Worm (Caenorhabditis elegans) whole organism, young adult: ENCODE data around the gene C01G10.9.

Experiments used
- F10E7.11 ChIP-seq: sonication (generic microtip); optimal IDR thresholded peaks from 2 replicates; lab custom pipeline; 2017; ENCODE audit warnings: mild to moderate bottlenecking, missing genetic modification characterization, moderate library complexity, missing compliant biosample characterization
- F23B12.7 ChIP-seq: sonication (generic microtip); optimal IDR thresholded peaks from 2 replicates; lab custom pipeline; 2017; ENCODE audit warnings: missing genetic modification characterization, mild to moderate bottlenecking, missing compliant biosample characterization, antibody characterized with exemption, moderate library complexity; ENCODE audit not compliant: insufficient read depth
- F37B4.10 ChIP-seq: fragments of 200-800 bp; sonication (Bioruptor generic); IDR thresholded peaks from 2 replicates; pipeline ENCODE4 v1.3.6; 2022; ENCODE audit warnings: missing genetic modification characterization, missing compliant biosample characterization
- K12H6.12 ChIP-seq: fragments of 200-800 bp; sonication (Bioruptor generic); optimal IDR thresholded peaks from 2 replicates; lab custom pipeline; 2018; ENCODE audit warnings: mild to moderate bottlenecking, missing genetic modification characterization, missing compliant biosample characterization
- Y95B8A.8 ChIP-seq: fragments of 200-800 bp; sonication (Bioruptor generic); IDR thresholded peaks from 2 replicates; pipeline ENCODE4 v1.3.6; 2022; ENCODE audit warnings: missing genetic modification reagents, missing genetic modification characterization, missing compliant biosample characterization
- aptf-2 ChIP-seq: fragments of 200-800 bp; sonication (Bioruptor generic); conservative IDR thresholded peaks from 2 replicates; pipeline ENCODE4 v1.3.6; 2022; ENCODE audit warnings: missing genetic modification reagents, missing genetic modification characterization, missing compliant biosample characterization
- atf-7 ChIP-seq: sonication (generic microtip); optimal IDR thresholded peaks from 2 replicates; lab custom pipeline; 2017; ENCODE audit warnings: mild to moderate bottlenecking, missing genetic modification characterization, missing compliant biosample characterization
- athp-1 ChIP-seq: sonication (generic microtip); optimal IDR thresholded peaks from 2 replicates; lab custom pipeline; 2017; ENCODE audit warnings: mild to moderate bottlenecking, missing genetic modification characterization, missing compliant biosample characterization
- ceh-27 ChIP-seq: fragments of 200-800 bp; sonication (Bioruptor generic); optimal IDR thresholded peaks from 2 replicates; lab custom pipeline; 2018; ENCODE audit warnings: mild to moderate bottlenecking, missing genetic modification characterization, moderate library complexity, missing compliant biosample characterization
- ceh-40 ChIP-seq: fragments of 200-800 bp; sonication (Bioruptor generic); IDR thresholded peaks from 2 replicates; pipeline ENCODE4 v1.3.6; 2022; ENCODE audit warnings: missing genetic modification characterization, missing compliant biosample characterization
- ceh-58 ChIP-seq: fragments of 200-800 bp; sonication (Bioruptor generic); IDR thresholded peaks from 2 replicates; pipeline ENCODE4 v1.3.6; 2022; ENCODE audit warnings: missing genetic modification characterization, missing compliant biosample characterization
- dpff-1 ChIP-seq: sonication (generic microtip); optimal IDR thresholded peaks from 2 replicates; lab custom pipeline; 2017; ENCODE audit warnings: mild to moderate bottlenecking, missing genetic modification characterization, missing compliant biosample characterization
- egl-18 ChIP-seq: fragments of 200-800 bp; sonication (Bioruptor generic); IDR thresholded peaks from 2 replicates; pipeline ENCODE4 v1.3.6; 2022; ENCODE audit warnings: missing genetic modification reagents, missing genetic modification characterization, missing compliant biosample characterization
- gei-17 ChIP-seq: fragments of 200-800 bp; sonication (Bioruptor generic); optimal IDR thresholded peaks from 2 replicates; lab custom pipeline; 2018; ENCODE audit warnings: mild to moderate bottlenecking, missing genetic modification characterization, missing compliant biosample characterization
- hmg-20 ChIP-seq: fragments of 200-800 bp; sonication (Bioruptor generic); IDR thresholded peaks from 2 replicates; pipeline ENCODE4 v1.3.6; 2022; ENCODE audit warnings: missing genetic modification reagents, missing genetic modification characterization, missing compliant biosample characterization
- let-526 ChIP-seq: fragments of 200-800 bp; sonication (Bioruptor generic); IDR thresholded peaks from 2 replicates; pipeline ENCODE4 v1.3.6; 2022; ENCODE audit warnings: missing genetic modification reagents, missing genetic modification characterization, missing compliant biosample characterization
- madf-6 ChIP-seq: fragments of 200-800 bp; sonication (Bioruptor generic); IDR thresholded peaks from 2 replicates; pipeline ENCODE4 v1.3.6; 2022; ENCODE audit warnings: missing genetic modification reagents, missing genetic modification characterization, missing compliant biosample characterization
- mel-28 ChIP-seq: sonication (generic microtip); optimal IDR thresholded peaks from 2 replicates; lab custom pipeline; 2016; ENCODE audit warnings: borderline replicate concordance, mild to moderate bottlenecking, missing genetic modification characterization, missing compliant biosample characterization
- mxl-1 ChIP-seq: sonication (generic microtip); optimal IDR thresholded peaks from 2 replicates; lab custom pipeline; 2016; ENCODE audit warnings: missing genetic modification characterization, missing compliant biosample characterization
- nfya-1 ChIP-seq: sonication (generic microtip); optimal IDR thresholded peaks from 2 replicates; lab custom pipeline; 2017; ENCODE audit warnings: antibody characterized with exemption, missing compliant biosample characterization, missing genetic modification characterization, borderline replicate concordance; ENCODE audit not compliant: insufficient read depth
- nfyb-1 ChIP-seq: fragments of 200-800 bp; sonication (Bioruptor generic); IDR thresholded peaks from 2 replicates; pipeline ENCODE4 v1.3.6; 2022; ENCODE audit warnings: missing genetic modification reagents, missing genetic modification characterization, missing compliant biosample characterization
- nhr-120 ChIP-seq: fragments of 200-800 bp; sonication (Bioruptor generic); IDR thresholded peaks from 2 replicates; pipeline ENCODE4 v1.3.6; 2022; ENCODE audit warnings: missing genetic modification characterization, missing compliant biosample characterization
- nhr-90 ChIP-seq: sonication (generic microtip); optimal IDR thresholded peaks from 2 replicates; lab custom pipeline; 2016; ENCODE audit warnings: missing genotype, mild to moderate bottlenecking, missing genetic modification characterization, missing compliant biosample characterization
- pbrm-1 ChIP-seq: fragments of 200-800 bp; sonication (Bioruptor generic); IDR thresholded peaks from 2 replicates; pipeline ENCODE4 v1.3.6; 2022; ENCODE audit warnings: missing genetic modification reagents, missing genetic modification characterization, missing compliant biosample characterization
- pha-4 ChIP-seq: fragments of 150-350 bp; sonication (generic microtip); optimal IDR thresholded peaks from 2 replicates; lab custom pipeline; 2014; ENCODE audit warnings: missing biosample characterization, missing genetic modification reagents, missing genetic modification characterization
- rcor-1 ChIP-seq: fragments of 200-800 bp; sonication (Bioruptor generic); IDR thresholded peaks from 2 replicates; pipeline ENCODE4 v1.3.6; 2022; ENCODE audit warnings: missing genetic modification reagents, missing genetic modification characterization, missing compliant biosample characterization
- sdz-38 ChIP-seq: sonication (generic microtip); optimal IDR thresholded peaks from 2 replicates; lab custom pipeline; 2016; ENCODE audit warnings: missing genotype, missing genetic modification characterization, missing compliant biosample characterization
- snpc-1.1 ChIP-seq: sonication (generic microtip); optimal IDR thresholded peaks from 2 replicates; lab custom pipeline; 2017; ENCODE audit warnings: missing genetic modification characterization, mild to moderate bottlenecking, missing compliant biosample characterization, antibody characterized with exemption, moderate library complexity, missing genotype, missing genetic modification reagents; ENCODE audit not compliant: insufficient read depth
- tbp1 ChIP-seq: fragments of 200-800 bp; sonication (Bioruptor generic); optimal IDR thresholded peaks from 2 replicates; lab custom pipeline; 2018; ENCODE audit warnings: mild to moderate bottlenecking, missing genetic modification characterization, missing compliant biosample characterization
- unc-130 ChIP-seq: sonication (generic microtip); optimal IDR thresholded peaks from 2 replicates; lab custom pipeline; 2016; ENCODE audit warnings: missing genetic modification reagents, missing genetic modification characterization, missing compliant biosample characterization
- zfh-2 ChIP-seq: fragments of 200-800 bp; sonication (Bioruptor generic); conservative IDR thresholded peaks from 2 replicates; pipeline ENCODE4 v1.3.6; 2022; ENCODE audit warnings: missing genetic modification reagents, missing genetic modification characterization, missing compliant biosample characterization
- ztf-28 ChIP-seq: fragments of 200-800 bp; sonication (Bioruptor generic); IDR thresholded peaks from 2 replicates; pipeline ENCODE4 v1.3.6; 2022; ENCODE audit warnings: missing genetic modification reagents, missing genetic modification characterization, missing compliant biosample characterization

Gene C01G10.9

DNA sequence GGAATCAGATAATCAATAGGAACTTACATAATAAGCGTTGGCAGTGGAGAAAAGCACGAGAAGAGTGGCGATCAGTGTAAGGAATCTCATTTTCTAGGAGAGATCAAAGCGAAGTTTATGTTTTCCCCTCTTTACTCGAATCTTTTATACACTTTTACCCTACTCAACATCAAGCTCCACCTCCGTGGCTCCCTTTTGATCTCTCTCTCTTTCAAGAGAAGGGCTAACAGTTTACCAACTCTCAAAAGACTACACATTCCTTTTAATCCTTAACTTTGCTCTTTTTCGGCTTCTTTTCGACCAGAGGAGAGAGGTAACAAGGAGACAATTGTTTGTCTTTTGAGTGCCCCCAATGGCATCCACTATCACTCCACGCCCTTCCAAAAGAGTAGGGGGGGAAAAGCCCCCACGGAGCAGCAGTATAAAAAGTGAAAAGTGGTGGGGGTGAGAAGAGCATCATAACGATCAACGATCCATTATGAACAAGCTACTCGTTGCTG is 4.9 kb downstream of the C01G10.9 start, which contains the start of the genes C01G10.15 and C01G10.6:
TSS of gene C01G10.15 (minus strand) at position 101 of the 500 bp plus-strand sequence.
TSS of gene C01G10.6 (plus strand) at position 450 of the 500 bp plus-strand sequence.
- TF ChIP-seq aptf-2 (GFP tag; lab: Robert Waterston, UW) (no peak), Y95B8A.8 (GFP tag; lab: Robert Waterston, UW) (no peak), ceh-27 (GFP tag; lab: Kevin White, UChicago) (no peak), nfyb-1 (GFP tag; lab: Robert Waterston, UW) (no peak), let-526 (GFP tag; lab: Robert Waterston, UW) (no peak), snpc-1.1 (tag; lab: Kevin White, UChicago) (no peak), ceh-40 (GFP tag; lab: Robert Waterston, UW) (no peak), F37B4.10 (GFP tag; lab: Robert Waterston, UW) (no peak), tbp1 (GFP tag; lab: Kevin White, UChicago) (no peak), rcor-1 (GFP tag; lab: Robert Waterston, UW) (no peak), athp-1 (tag; lab: Kevin White, UChicago) (no peak)

DNA sequence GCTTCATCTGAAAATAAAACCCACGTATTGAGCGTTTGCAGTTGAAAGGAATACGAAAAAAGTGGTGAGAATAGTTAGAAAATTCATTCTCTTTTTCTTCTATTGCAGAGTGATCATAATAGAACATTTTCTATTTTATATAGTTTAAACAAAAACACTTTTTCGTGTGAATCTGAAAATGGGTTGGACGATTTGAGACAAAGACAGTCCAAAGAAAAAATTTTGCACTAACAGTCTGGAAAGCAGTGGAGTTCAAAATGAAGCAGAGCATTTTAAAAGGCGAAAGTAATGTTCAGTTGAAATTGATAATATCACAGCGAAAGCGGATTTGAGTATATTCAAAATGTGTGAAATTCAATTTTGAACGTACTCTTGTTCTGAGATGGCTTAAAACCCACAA is 6.3 kb downstream of the C01G10.9 start, which contains the start of gene C01G10.18:
TSS of gene C01G10.18 (minus strand) at position 101 of the 400 bp plus-strand sequence.
- no peak for TF ChIP-seq nhr-120 (GFP tag; lab: Robert Waterston, UW)
- no peak for TF ChIP-seq pha-4 (tag; lab: Kevin White, UChicago)
- TF ChIP-seq mel-28 (tag; lab: Kevin White, UChicago), result no peak

DNA sequence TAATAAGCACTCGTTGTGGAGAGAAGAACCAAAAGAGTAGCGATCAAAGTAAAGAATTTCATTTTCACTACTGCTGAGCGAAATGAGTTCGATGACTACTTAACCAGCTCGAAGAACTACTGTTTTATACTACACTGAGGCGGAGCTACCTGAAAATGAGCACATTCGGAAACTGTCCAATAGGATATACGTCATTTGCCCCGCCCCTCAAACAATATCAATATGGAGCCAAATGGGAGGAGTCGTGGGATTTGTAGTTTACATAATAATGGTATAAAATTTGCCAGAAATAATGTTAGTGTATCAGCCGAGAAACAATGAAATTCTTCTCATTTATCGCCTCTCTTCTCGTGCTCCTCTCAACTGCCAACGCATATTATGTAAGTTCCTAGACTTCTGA is 7.1 kb downstream of the C01G10.9 start, which contains the start of the genes C01G10.5 and C01G10.4:
TSS of gene C01G10.5 (minus strand) at position 101 of the 400 bp plus-strand sequence.
TSS of gene C01G10.4 (plus strand) at position 303 of the 400 bp plus-strand sequence.
- no peak for TF ChIP-seq hmg-20 (GFP tag; lab: Robert Waterston, UW)
- TF ChIP-seq egl-18, result no peak
- no peak for TF ChIP-seq F23B12.7 (tag; lab: Kevin White, UChicago)

DNA sequence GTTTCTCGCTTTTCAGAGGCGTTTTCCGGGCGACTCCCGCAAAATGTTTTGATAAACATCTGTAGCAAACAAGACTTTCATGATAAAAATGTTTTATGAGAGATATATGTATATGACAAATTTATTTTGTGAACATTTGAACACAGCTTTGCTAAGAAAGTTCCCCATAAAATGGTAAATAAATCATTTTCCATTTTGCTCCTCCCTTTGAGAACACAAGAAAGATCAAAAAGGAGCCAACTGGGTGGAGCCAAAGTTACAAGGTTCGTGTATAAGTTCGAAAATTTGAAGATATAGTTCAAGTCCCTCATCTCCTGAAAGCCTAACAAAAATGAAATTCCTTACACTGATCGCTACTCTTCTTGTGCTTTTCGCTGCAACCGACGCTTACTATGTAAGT is 8.1 kb downstream of the C01G10.9 start, which contains the start of gene C01G10.17:
TSS of gene C01G10.17 (plus strand) at position 301 of the 400 bp plus-strand sequence.
- TF ChIP-seq dpff-1 (tag; lab: Kevin White, UChicago) (no peak), gei-17 (no peak), K12H6.12 (tag; lab: Kevin White, UChicago) (no peak), mxl-1 (tag; lab: Kevin White, UChicago) (no peak), tbp1 (GFP tag; lab: Kevin White, UChicago) (no peak), zfh-2 (GFP tag; lab: Robert Waterston, UW) (no peak), unc-130 (GFP tag; lab: Kevin White, UChicago) (no peak), madf-6 (GFP tag; lab: Robert Waterston, UW) (no peak), nfya-1 (no peak), sdz-38 (no peak), ztf-28 (GFP tag; lab: Robert Waterston, UW) (no peak), pbrm-1 (GFP tag; lab: Robert Waterston, UW) (no peak), F23B12.7 (tag; lab: Kevin White, UChicago) (no peak), F10E7.11 (tag; lab: Kevin White, UChicago) (no peak), let-526 (GFP tag; lab: Robert Waterston, UW) (no peak), atf-7 (tag; lab: Kevin White, UChicago) (no peak), ceh-58 (GFP tag; lab: Robert Waterston, UW) (no peak), nhr-90 (no peak)
